Worm (Caenorhabditis elegans) whole organism, L2 larva: ENCODE data around the gene mans-3.

ENCODE experiments used
- alr-1 ChIP-seq: fragments of 150-350 bp; optimal IDR thresholded peaks from 2 replicates; lab custom pipeline; 2014; ENCODE audit warnings: missing biosample characterization, missing genetic modification characterization
- ceh-82 ChIP-seq: fragments of 150-350 bp; optimal IDR thresholded peaks from 2 replicates; lab custom pipeline; 2014; ENCODE audit warnings: missing biosample characterization, missing genetic modification characterization
- dmd-4 ChIP-seq: sonication (generic microtip); optimal IDR thresholded peaks from 2 replicates; lab custom pipeline; 2017; ENCODE audit warnings: missing biosample characterization, missing genetic modification characterization
- lsy-2 ChIP-seq, 2 experiments: fragments of 150-350 bp in 1 of 2; sonication (generic microtip) in 1 of 2; optimal IDR thresholded peaks; 2 replicates each; lab custom pipeline; 2014 to 2017; ENCODE audit warnings: missing biosample characterization in 2 of 2, missing genetic modification characterization in 2 of 2
- nhr-10 ChIP-seq: sonication (generic microtip); optimal IDR thresholded peaks from 2 replicates; lab custom pipeline; 2017; ENCODE audit warnings: missing biosample characterization, missing genetic modification characterization
- nhr-11 ChIP-seq: fragments of 150-350 bp; optimal IDR thresholded peaks from 2 replicates; lab custom pipeline; 2014; ENCODE audit warnings: missing biosample characterization, missing genetic modification characterization
- nhr-21 ChIP-seq: fragments of 150-350 bp; optimal IDR thresholded peaks from 2 replicates; lab custom pipeline; 2014; ENCODE audit warnings: missing biosample characterization, missing genetic modification characterization
- nhr-77 ChIP-seq: fragments of 150-350 bp; optimal IDR thresholded peaks from 2 replicates; lab custom pipeline; 2014; ENCODE audit warnings: missing biosample characterization, missing genetic modification characterization
- skn-1 ChIP-seq: sonication (generic microtip); optimal IDR thresholded peaks from 2 replicates; lab custom pipeline; 2017; ENCODE audit warnings: missing biosample characterization, missing genetic modification characterization
- unc-39 ChIP-seq: fragments of 150-350 bp; optimal IDR thresholded peaks from 2 replicates; lab custom pipeline; 2014; ENCODE audit warnings: missing biosample characterization, missing genetic modification characterization
- unc-55 ChIP-seq: fragments of 150-350 bp; sonication (generic microtip); optimal IDR thresholded peaks from 3 replicates; lab custom pipeline; 2014; ENCODE audit warnings: missing biosample characterization, missing genetic modification reagents, missing genetic modification characterization
- unc-62 ChIP-seq: fragments of 150-350 bp; optimal IDR thresholded peaks from 2 replicates; lab custom pipeline; 2014; ENCODE audit warnings: missing biosample characterization, missing genetic modification reagents, missing genetic modification characterization
- zag-1 ChIP-seq: fragments of 150-350 bp; optimal IDR thresholded peaks from 2 replicates; lab custom pipeline; 2014; ENCODE audit warnings: missing biosample characterization, missing genetic modification characterization

ce11 chrX:5202923-5203322 is 37.7 kb downstream of the mans-3 start:
- TF ChIP-seq nhr-77 (tag; lab: Kevin White, UChicago) (no peak), skn-1 (tag; lab: Kevin White, UChicago) (no peak), nhr-21 (no peak), unc-39 (tag; lab: Kevin White, UChicago) (no peak), nhr-11 (no peak), alr-1 (tag; lab: Kevin White, UChicago) (no peak), unc-55 (GFP tag; lab: Kevin White, UChicago) (no peak), ceh-82 (no peak), nhr-10 (tag; lab: Kevin White, UChicago) (no peak), lsy-2 (tag; optimal IDR thresholded peaks at IDR 0.05; lab: Kevin White, UChicago) (no peak), dmd-4 (tag; lab: Kevin White, UChicago) (no peak), unc-62 (GFP tag; lab: Kevin White, UChicago) (no peak), zag-1 (no peak)
